Fruit fly (Drosophila melanogaster) whole organism, adult: ENCODE results near the gene CG44001.

Source experiments
- CG11617 ChIP-seq: fragments of 200-800 bp; sonication (Bioruptor generic); optimal IDR thresholded peaks from 2 replicates; lab custom pipeline; 2017; ENCODE audit warnings: mild to moderate bottlenecking, missing biosample characterization, missing genetic modification reagents, missing genetic modification characterization
- CG12768 ChIP-seq: fragments of 200-800 bp; sonication (Bioruptor generic); optimal IDR thresholded peaks from 2 replicates; lab custom pipeline; 2017; ENCODE audit warnings: missing biosample characterization, missing genetic modification characterization, mild to moderate bottlenecking, moderate library complexity, missing genetic modification reagents
- CG14711 ChIP-seq: fragments of 200-800 bp; sonication (Bioruptor generic); optimal IDR thresholded peaks from 2 replicates; lab custom pipeline; 2018; ENCODE audit warnings: missing biosample characterization, mild to moderate bottlenecking, missing genetic modification characterization, moderate library complexity
- CG1620 ChIP-seq: fragments of 200-800 bp; sonication (Bioruptor generic); optimal IDR thresholded peaks from 2 replicates; lab custom pipeline; 2016; ENCODE audit warnings: missing biosample characterization, missing genetic modification characterization
- CG33017 ChIP-seq: fragments of 200-800 bp; sonication (Bioruptor generic); optimal IDR thresholded peaks from 2 replicates; lab custom pipeline; 2018; ENCODE audit warnings: missing biosample characterization, mild to moderate bottlenecking, missing genetic modification characterization, moderate library complexity
- CG5204 ChIP-seq: fragments of 200-800 bp; sonication (Bioruptor generic); optimal IDR thresholded peaks from 2 replicates; lab custom pipeline; 2016; ENCODE audit warnings: missing biosample characterization, missing genetic modification characterization
- CG7045 ChIP-seq: fragments of 200-800 bp; sonication (Bioruptor generic); optimal IDR thresholded peaks from 2 replicates; lab custom pipeline; 2017; ENCODE audit warnings: missing biosample characterization, mild to moderate bottlenecking, missing genetic modification characterization
- CG7101 ChIP-seq: fragments of 200-800 bp; sonication (Bioruptor generic); optimal IDR thresholded peaks from 2 replicates; lab custom pipeline; 2018; ENCODE audit warnings: missing biosample characterization, mild to moderate bottlenecking, missing genetic modification characterization, moderate library complexity
- Clk ChIP-seq: fragments of 200-800 bp; sonication (Bioruptor generic); optimal IDR thresholded peaks from 2 replicates; lab custom pipeline; 2017; ENCODE audit warnings: missing biosample characterization, missing genetic modification characterization
- Crg-1 ChIP-seq: fragments of 200-800 bp; sonication (Bioruptor generic); optimal IDR thresholded peaks from 2 replicates; lab custom pipeline; 2016; ENCODE audit warnings: missing biosample characterization, missing genetic modification characterization
- Hr96 ChIP-seq: fragments of 200-800 bp; sonication (Bioruptor generic); optimal IDR thresholded peaks from 2 replicates; lab custom pipeline; 2016; ENCODE audit warnings: missing biosample characterization, missing genetic modification characterization
- Mnt ChIP-seq: fragments of 200-800 bp; sonication (Bioruptor generic); optimal IDR thresholded peaks from 2 replicates; lab custom pipeline; 2016; ENCODE audit warnings: missing biosample characterization, mild to moderate bottlenecking, missing genetic modification characterization
- bab1 ChIP-seq: fragments of 200-800 bp; sonication (Bioruptor generic); optimal IDR thresholded peaks from 3 replicates; lab custom pipeline; 2019; ENCODE audit warnings: missing biosample characterization, mild to moderate bottlenecking, missing genetic modification characterization, moderate library complexity
- cic ChIP-seq: fragments of 200-800 bp; sonication (Bioruptor generic); optimal IDR thresholded peaks from 2 replicates; lab custom pipeline; 2017; ENCODE audit warnings: missing biosample characterization, mild to moderate bottlenecking, missing genetic modification characterization, moderate library complexity
- cnc ChIP-seq, 2 experiments: fragments of >200 bp; optimal IDR thresholded peaks; 2 replicates each; lab custom pipeline; 2017
- kay ChIP-seq: fragments of 200-800 bp; sonication (Bioruptor generic); peaks from one replicate; lab custom pipeline; 2016; ENCODE audit warnings: missing biosample characterization, missing genetic modification characterization, borderline replicate concordance
- ovo ChIP-seq: fragments of 200-800 bp; sonication (Bioruptor generic); optimal IDR thresholded peaks from 2 replicates; lab custom pipeline; 2016; ENCODE audit warnings: missing biosample characterization, missing genetic modification characterization
- pad ChIP-seq: fragments of 200-800 bp; sonication (Bioruptor generic); optimal IDR thresholded peaks from 3 replicates; lab custom pipeline; 2017; ENCODE audit warnings: missing biosample characterization, missing genetic modification characterization, mild to moderate bottlenecking, moderate library complexity, missing genetic modification reagents
- tj ChIP-seq: fragments of 200-800 bp; sonication (Bioruptor generic); optimal IDR thresholded peaks from 3 replicates; lab custom pipeline; 2017; ENCODE audit warnings: missing biosample characterization, mild to moderate bottlenecking, missing genetic modification characterization, moderate library complexity
- toe ChIP-seq: fragments of 200-800 bp; sonication (Bioruptor generic); optimal IDR thresholded peaks from 2 replicates; lab custom pipeline; 2016; ENCODE audit warnings: missing biosample characterization, missing genetic modification characterization

The CG44001 gene

dm6 chr2L:5001582-5001929 lies 41.5 kb upstream of the CG44001 start:
- no peak for TF ChIP-seq Hr96
- TF ChIP-seq kay (GFP tag; lab: Kevin White, UChicago) = peak; percentile 41

DNA sequence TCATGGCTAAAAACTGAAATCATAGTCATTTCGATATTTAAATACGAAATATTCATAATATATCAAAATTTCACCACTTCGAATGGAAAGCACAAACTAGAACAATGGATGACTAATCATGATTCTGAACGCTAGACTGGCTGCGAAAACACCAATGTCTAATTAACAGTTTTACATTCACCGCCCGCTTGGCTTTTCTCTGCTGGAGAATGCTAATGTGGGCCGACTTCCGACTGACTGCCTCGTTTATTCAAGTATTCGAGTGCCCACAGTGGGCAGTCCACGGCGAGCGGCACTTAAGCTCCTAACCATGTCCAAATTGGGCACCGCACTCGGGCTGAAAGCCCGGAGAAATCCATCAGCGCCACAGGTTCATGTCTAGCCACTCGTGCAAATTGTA lies 41.0 kb upstream of the CG44001 start:
- TF ChIP-seq CG11617 (GFP tag; lab: Kevin White, UChicago) (no peak), CG14711 (tag; lab: Kevin White, UChicago) (no peak), cnc (optimal IDR thresholded peaks at IDR 0.05; lab: Kevin White, UChicago) (no peak), ovo (GFP tag; lab: Kevin White, UChicago) (no peak), CG1620 (GFP tag; lab: Kevin White, UChicago) (no peak), CG7101 (tag; lab: Kevin White, UChicago) (no peak), kay (GFP tag; lab: Kevin White, UChicago) (no peak)

DNA sequence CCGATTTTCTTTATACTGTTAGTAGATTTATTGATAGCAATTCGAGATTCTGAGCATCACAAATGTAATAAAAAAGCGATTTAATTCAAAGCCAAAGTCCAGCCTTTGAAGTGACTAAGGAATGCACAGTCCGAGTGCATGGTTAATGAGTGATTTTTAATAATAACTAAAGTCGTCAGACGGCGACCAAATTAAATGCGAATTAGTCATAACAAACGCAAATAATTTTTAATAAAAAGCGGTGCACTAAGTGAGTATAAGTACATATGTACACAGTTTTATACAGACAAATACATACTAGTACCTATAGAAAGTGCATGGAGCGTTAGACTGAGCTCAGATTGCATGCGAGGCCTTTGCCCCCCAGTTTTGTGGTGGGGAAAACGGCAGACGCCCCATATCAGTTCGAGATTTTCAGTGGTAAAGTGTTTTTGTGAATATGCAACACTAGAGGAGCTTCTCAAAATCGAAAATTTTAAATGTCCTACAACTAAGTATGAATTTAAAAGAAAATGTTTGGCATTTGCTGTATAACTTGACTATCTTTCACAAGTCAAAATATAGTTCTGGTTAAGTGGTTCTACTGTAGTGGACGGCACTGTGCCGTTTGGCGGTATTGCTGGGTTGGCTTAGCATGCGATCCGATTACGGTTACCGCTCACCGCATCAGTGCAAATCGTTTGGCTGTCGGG lies 40.2 kb upstream of the CG44001 start:
- TF ChIP-seq CG11617 (GFP tag; lab: Kevin White, UChicago) (peak; percentile 54), CG7101 (tag; lab: Kevin White, UChicago) (peak; percentile 76), CG14711 (tag; lab: Kevin White, UChicago) (peak; percentile 52), Crg-1 (GFP tag; lab: Kevin White, UChicago) (peak; percentile 29), kay (GFP tag; lab: Kevin White, UChicago) (peak; percentile 97), CG7045 (GFP tag; lab: Kevin White, UChicago) (peak; percentile 74), cic (GFP tag; lab: Kevin White, UChicago) (peak; percentile 70), ovo (GFP tag; lab: Kevin White, UChicago) (no peak), cnc (optimal IDR thresholded peaks at IDR 0.05; lab: Kevin White, UChicago) (no peak), CG33017 (tag; lab: Kevin White, UChicago) (peak; percentile 85), CG12768 (peak; percentile 82), tj (GFP tag; lab: Kevin White, UChicago) (peak; percentile 64), Clk (GFP tag; lab: Kevin White, UChicago) (peak; percentile 13), bab1 (GFP tag; lab: Kevin White, UChicago) (peak; percentile 10), CG5204 (peak; percentile 7), Mnt (peak; percentile 32), CG1620 (GFP tag; lab: Kevin White, UChicago) (no peak), toe (GFP tag; lab: Kevin White, UChicago) (peak; percentile 25), Hr96 (peak; percentile 36), pad (GFP tag; lab: Kevin White, UChicago) (peak; percentile 39)

dm6 chr2L:5003670-5004453 lies 39.2 kb upstream of the CG44001 start:
- no peak for TF ChIP-seq ovo (GFP tag; lab: Kevin White, UChicago)
- TF ChIP-seq CG7101 (tag; lab: Kevin White, UChicago) = no peak
- no peak for TF ChIP-seq Hr96
- TF ChIP-seq Mnt = no peak
- TF ChIP-seq Crg-1 (GFP tag; lab: Kevin White, UChicago) = no peak
- TF ChIP-seq CG1620 (GFP tag; lab: Kevin White, UChicago) = no peak
- TF ChIP-seq toe (GFP tag; lab: Kevin White, UChicago) = no peak
- no peak for TF ChIP-seq Clk (GFP tag; lab: Kevin White, UChicago)

DNA sequence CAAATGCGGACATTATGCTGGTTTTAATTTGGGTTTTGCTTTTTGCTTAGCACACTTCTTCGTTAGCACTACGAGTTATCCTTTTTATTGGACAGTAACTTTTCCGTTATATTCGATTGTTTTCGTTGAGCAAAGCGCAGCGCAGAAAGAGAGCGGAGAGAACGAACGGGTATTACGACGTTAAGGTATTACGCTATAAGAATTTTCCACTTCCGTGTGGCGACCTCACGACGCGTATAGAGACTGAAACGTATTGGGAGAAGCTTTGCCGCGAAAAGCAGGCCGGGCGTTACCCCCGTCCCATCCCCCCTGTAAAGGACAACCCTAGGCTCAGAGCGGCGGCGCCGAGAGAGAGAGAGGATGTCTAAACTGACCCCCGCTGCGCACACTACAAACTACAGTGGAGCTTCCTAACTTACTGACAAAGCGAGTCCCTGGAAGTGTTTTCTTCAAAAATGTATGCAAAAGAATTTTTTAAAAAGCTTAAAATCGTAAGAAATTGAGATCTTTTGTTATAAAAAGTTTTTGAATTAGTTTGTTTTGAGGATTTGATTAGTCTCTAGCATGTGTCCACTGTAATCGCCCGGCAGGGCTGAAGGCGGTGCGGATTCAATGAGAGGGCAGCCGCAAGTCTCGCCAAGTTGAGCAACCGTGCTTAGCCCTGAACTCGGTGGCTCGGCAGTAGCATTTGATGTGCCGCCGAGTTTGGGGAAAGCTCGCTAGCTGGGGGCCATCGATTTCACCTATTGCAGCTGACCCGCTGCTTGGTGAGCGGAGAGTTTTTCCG lies 38.2 kb upstream of the CG44001 start:
- TF ChIP-seq bab1 (GFP tag; lab: Kevin White, UChicago) (peak; percentile 89), Clk (GFP tag; lab: Kevin White, UChicago) (peak; percentile 95), tj (GFP tag; lab: Kevin White, UChicago) (peak; percentile 48), ovo (GFP tag; lab: Kevin White, UChicago) (peak; percentile 31), CG5204 (peak; percentile 96), cnc (optimal IDR thresholded peaks at IDR 0.05; lab: Kevin White, UChicago) (no peak), toe (GFP tag; lab: Kevin White, UChicago) (peak; percentile 93), CG33017 (tag; lab: Kevin White, UChicago) (peak; percentile 96), CG11617 (GFP tag; lab: Kevin White, UChicago) (peak; percentile 88), CG12768 (peak; percentile 97), kay (GFP tag; lab: Kevin White, UChicago) (no peak), Crg-1 (GFP tag; lab: Kevin White, UChicago) (peak; percentile 89), CG14711 (tag; lab: Kevin White, UChicago) (peak; percentile 90), cic (GFP tag; lab: Kevin White, UChicago) (peak; percentile 69), CG7045 (GFP tag; lab: Kevin White, UChicago) (peak; percentile 97), Hr96 (peak; percentile 93), CG1620 (GFP tag; lab: Kevin White, UChicago) (peak; percentile 78), CG7101 (tag; lab: Kevin White, UChicago) (peak; percentile 96), pad (GFP tag; lab: Kevin White, UChicago) (peak; percentile 80), Mnt (peak; percentile 76)
